Worm (Caenorhabditis elegans) whole organism, mixed stage, embryonic: ENCODE measurements around the gene hsp-12.3.

Source experiments
- blmp-1 ChIP-seq: fragments of 150-350 bp; optimal IDR thresholded peaks from 2 replicates; lab custom pipeline; 2014; ENCODE audit warnings: missing biosample characterization, missing genetic modification characterization
- elt-3 ChIP-seq: fragments of 150-350 bp; optimal IDR thresholded peaks from 2 replicates; lab custom pipeline; 2014; ENCODE audit warnings: missing biosample characterization, missing genetic modification characterization
- hlh-1 ChIP-seq: fragments of 150-350 bp; optimal IDR thresholded peaks from 2 replicates; lab custom pipeline; 2014; ENCODE audit warnings: missing biosample characterization, missing genetic modification reagents, missing genetic modification characterization
- lsy-2 ChIP-seq: fragments of 150-350 bp; optimal IDR thresholded peaks from 2 replicates; lab custom pipeline; 2014; ENCODE audit warnings: missing biosample characterization, missing genetic modification characterization
- mep-1 ChIP-seq: fragments of 150-350 bp; optimal IDR thresholded peaks from 2 replicates; lab custom pipeline; 2017; ENCODE audit warnings: missing biosample characterization, missing genetic modification reagents, missing genetic modification characterization, inconsistent platforms
- nhr-12 ChIP-seq: fragments of 150-350 bp; optimal IDR thresholded peaks from 2 replicates; lab custom pipeline; 2014; ENCODE audit warnings: missing biosample characterization, missing genetic modification characterization
- nhr-237 ChIP-seq: fragments of 150-350 bp; optimal IDR thresholded peaks from 2 replicates; lab custom pipeline; 2014; ENCODE audit warnings: missing biosample characterization, missing genetic modification characterization
- snpc-4 ChIP-seq: fragments of 150-350 bp; optimal IDR thresholded peaks from 2 replicates; lab custom pipeline; 2014; ENCODE audit warnings: missing biosample characterization, missing genetic modification characterization
- unc-62 ChIP-seq: fragments of 150-350 bp; optimal IDR thresholded peaks from 2 replicates; lab custom pipeline; 2014; ENCODE audit warnings: missing biosample characterization, missing genetic modification reagents, missing genetic modification characterization
- ztf-11 ChIP-seq: fragments of 150-350 bp; optimal IDR thresholded peaks from 2 replicates; lab custom pipeline; 2014; ENCODE audit warnings: missing biosample characterization, missing genetic modification characterization

DNA sequence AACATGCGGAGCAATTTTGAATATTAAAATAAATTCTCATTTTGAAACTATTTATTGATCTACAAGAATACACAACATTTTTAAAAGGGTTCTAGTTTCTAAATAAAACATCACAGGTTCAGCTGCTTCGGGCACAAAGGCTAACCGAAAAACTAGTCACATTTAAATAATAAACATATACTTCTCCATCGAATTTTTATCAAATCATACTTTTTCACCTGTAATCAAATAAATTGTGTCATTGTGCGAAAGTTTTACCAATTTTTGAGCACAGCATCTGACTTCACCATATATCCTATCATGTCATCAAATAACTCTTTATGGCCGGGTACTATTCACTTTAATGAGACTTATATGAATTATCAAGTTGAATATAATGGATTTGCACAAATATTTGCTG lies 45.0 kb upstream of the hsp-12.3 start, which contains the start of gene sru-6:
- TF ChIP-seq elt-3 (tag; lab: Kevin White, UChicago) (no peak), lsy-2 (tag; lab: Kevin White, UChicago) (no peak), nhr-12 (no peak), mep-1 (tag; lab: Kevin White, UChicago) (no peak), snpc-4 (no peak), unc-62 (GFP tag; lab: Kevin White, UChicago) (no peak), ztf-11 (no peak), blmp-1 (tag; lab: Kevin White, UChicago) (no peak), nhr-237 (tag; lab: Kevin White, UChicago) (no peak), hlh-1 (tag; lab: Kevin White, UChicago) (no peak)
